Fruit fly (Drosophila melanogaster): ENCODE data around the gene eRF1.

The eRF1 gene

dm6 chr3L:20398243-20399222 is 50.4 kb downstream of the eRF1 start (continued):
- peak; percentile 91 for TF ChIP-seq CG4424 (GFP tag; optimal IDR thresholded peaks at IDR 0.05)
- TF ChIP-seq Xrp1 (GFP tag; IDR thresholded peaks at IDR 0.05) = peak; percentile 61
- TF ChIP-seq dm (GFP tag; optimal IDR thresholded peaks at IDR 0.05) = peak; percentile 47
- TF ChIP-seq CG7839 (tag; optimal IDR thresholded peaks at IDR 0.05) = peak; percentile 91
- peak; percentile 92 for TF ChIP-seq CG7556 (GFP tag; optimal IDR thresholded peaks at IDR 0.05)
- TF ChIP-seq CG6272 (GFP tag; IDR thresholded peaks at IDR 0.05) = peak; percentile 53
- TF ChIP-seq CG5953 (GFP tag; IDR thresholded peaks at IDR 0.05) = no peak; the same call in 1 of the 2 replicates
- no peak for TF ChIP-seq knrl (GFP tag; IDR thresholded peaks at IDR 0.05; ENCODE audit: partially characterized antibody)
- 0 out of 2 replicates have a peak, but pooled peaks have one; percentile 15 for TF ChIP-seq Lim3 (GFP tag; IDR thresholded peaks at IDR 0.05)
- TF ChIP-seq fd96Cb (tag; optimal IDR thresholded peaks at IDR 0.05) = peak; percentile 82
- TF ChIP-seq usp (GFP tag; optimal IDR thresholded peaks at IDR 0.05) = no peak
- TF ChIP-seq ham (GFP tag; IDR thresholded peaks at IDR 0.05) = peak; percentile 42; the same call in 1 of the 2 replicates
- TF ChIP-seq CG8924 (tag; optimal IDR thresholded peaks at IDR 0.05) = peak; percentile 92
- TF ChIP-seq vvl (GFP tag; IDR thresholded peaks at IDR 0.05) = peak; percentile 80
- no peak for TF ChIP-seq pita (GFP tag; optimal IDR thresholded peaks at IDR 0.05)
- peak; percentile 71 for TF ChIP-seq bab2 (GFP tag; optimal IDR thresholded peaks at IDR 0.05)
- peak; percentile 87 for TF ChIP-seq CG17359 (tag; optimal IDR thresholded peaks at IDR 0.05)
- TF ChIP-seq CG9817 (tag; optimal IDR thresholded peaks at IDR 0.05) = peak; percentile 82
- TF ChIP-seq caup (GFP tag; optimal IDR thresholded peaks at IDR 0.05; ENCODE audit: severe bottlenecking) = peak; percentile 83
- TF ChIP-seq CG10543 (GFP tag; optimal IDR thresholded peaks at IDR 0.05) = peak; percentile 91
- no peak for TF ChIP-seq CG14860 (GFP tag; IDR thresholded peaks at IDR 0.05; ENCODE audit: partially characterized antibody)
- TF ChIP-seq Tbp (GFP tag; optimal IDR thresholded peaks at IDR 0.05) = no peak
- TF ChIP-seq gro (GFP tag; optimal IDR thresholded peaks at IDR 0.05) = peak; percentile 79
- peak; percentile 70 for TF ChIP-seq CG15011 (GFP tag; optimal IDR thresholded peaks at IDR 0.05)
- peak; percentile 70; the same call in 2 of the 3 replicates for TF ChIP-seq CG34422 (GFP tag; IDR thresholded peaks at IDR 0.05)
- peak; percentile 78 for TF ChIP-seq E2f1 (GFP tag; IDR thresholded peaks at IDR 0.05)
- peak; percentile 13 for TF ChIP-seq CG3163 (GFP tag; optimal IDR thresholded peaks at IDR 0.05)
- peak; percentile 81 for TF ChIP-seq Blimp-1 (GFP tag; optimal IDR thresholded peaks at IDR 0.05)
- TF ChIP-seq gem (tag; optimal IDR thresholded peaks at IDR 0.05) = peak; percentile 94
- TF ChIP-seq CG1602 (GFP tag; optimal IDR thresholded peaks at IDR 0.05) = peak; percentile 85
- TF ChIP-seq scrt (GFP tag; optimal IDR thresholded peaks at IDR 0.05) = peak; percentile 86
- TF ChIP-seq CG7372 (GFP tag; IDR thresholded peaks at IDR 0.05) = peak; percentile 71
- TF ChIP-seq zen2 (GFP tag; IDR thresholded peaks at IDR 0.05; ENCODE audit: partially characterized antibody) = no peak
- peak; percentile 38 for TF ChIP-seq CG1832 (GFP tag; optimal IDR thresholded peaks at IDR 0.05)
- TF ChIP-seq CG18599 (GFP tag; optimal IDR thresholded peaks at IDR 0.05) = peak; percentile 85
- TF ChIP-seq CG9932 (GFP tag; IDR thresholded peaks at IDR 0.05) = peak; percentile 80
- no peak for TF ChIP-seq pzg (GFP tag; optimal IDR thresholded peaks at IDR 0.05)
- TF ChIP-seq psq (GFP tag; optimal IDR thresholded peaks at IDR 0.05) = peak; percentile 10
- peak; percentile 67 for TF ChIP-seq CG12071 (GFP tag; optimal IDR thresholded peaks at IDR 0.05)
- no peak for TF ChIP-seq CG2129 (GFP tag; IDR thresholded peaks at IDR 0.05; ENCODE audit: partially characterized antibody)
- peak; percentile 51 for TF ChIP-seq CG10274 (GFP tag; optimal IDR thresholded peaks at IDR 0.05)
- peak; percentile 63 for TF ChIP-seq Atf-2 (GFP tag; optimal IDR thresholded peaks at IDR 0.05)
- peak; percentile 40; the same call in 1 of the 2 replicates for TF ChIP-seq wor (GFP tag; IDR thresholded peaks at IDR 0.05)
- peak; percentile 90 for TF ChIP-seq CG2712 (tag; optimal IDR thresholded peaks at IDR 0.05)
- no peak for TF ChIP-seq lov (optimal IDR thresholded peaks at IDR 0.05)
- no peak for TF ChIP-seq lov (GFP tag; IDR thresholded peaks at IDR 0.05)
- TF ChIP-seq klu (GFP tag; IDR thresholded peaks at IDR 0.05) = peak; percentile 65; the same call in 1 of the 2 replicates
- TF ChIP-seq Ada2b (GFP tag; IDR thresholded peaks at IDR 0.05) = peak; percentile 72

Data from whole organism, embryonic.